Fruit fly (Drosophila melanogaster) whole organism, embryonic: Measurements from ENCODE around the gene ph-d.

ENCODE experiments used
- Bteb2 ChIP-seq: fragments of 200-800 bp; sonication (Bioruptor generic); optimal IDR thresholded peaks from 2 replicates; lab custom pipeline; 2016; ENCODE audit warnings: missing biosample characterization, missing genetic modification characterization
- CG11456 ChIP-seq: fragments of 200-800 bp; sonication (Bioruptor generic); IDR thresholded peaks from 3 replicates; pipeline ENCODE4 v1.3.6; 2022; ENCODE audit warnings: missing biosample characterization, missing genetic modification characterization
- CG12104 ChIP-seq: fragments of 200-800 bp; sonication (Bioruptor generic); optimal IDR thresholded peaks from 3 replicates; lab custom pipeline; 2016; ENCODE audit warnings: missing biosample characterization, missing genetic modification characterization
- CG12391 ChIP-seq: fragments of 200-800 bp; sonication (Bioruptor generic); optimal IDR thresholded peaks from 3 replicates; lab custom pipeline; 2018; ENCODE audit warnings: missing biosample characterization, mild to moderate bottlenecking, missing genetic modification characterization, moderate library complexity
- CG14860 ChIP-seq: fragments of 200-800 bp; sonication (Bioruptor generic); IDR thresholded peaks from 3 replicates; pipeline ENCODE4 v1.3.6; 2022; ENCODE audit warnings: missing biosample characterization, missing genetic modification characterization; ENCODE audit not compliant: partially characterized antibody
- CG15269 ChIP-seq: fragments of 200-800 bp; sonication (Bioruptor generic); optimal IDR thresholded peaks from 2 replicates; lab custom pipeline; 2018; ENCODE audit warnings: missing biosample characterization, mild to moderate bottlenecking, missing genetic modification characterization, moderate library complexity
- CG15479 ChIP-seq: fragments of 200-800 bp; sonication (Bioruptor generic); optimal IDR thresholded peaks from 3 replicates; lab custom pipeline; 2019; ENCODE audit warnings: missing biosample characterization, mild to moderate bottlenecking, missing genetic modification characterization, moderate library complexity
- CG16863 ChIP-seq: fragments of 200-800 bp; sonication (Bioruptor generic); optimal IDR thresholded peaks from 3 replicates; lab custom pipeline; 2016; ENCODE audit warnings: missing biosample characterization, missing genetic modification characterization
- CG17802 ChIP-seq: fragments of 200-800 bp; sonication (Bioruptor generic); optimal IDR thresholded peaks from 2 replicates; lab custom pipeline; 2018; ENCODE audit warnings: missing biosample characterization, mild to moderate bottlenecking, missing genetic modification characterization, moderate library complexity
- CG2202 ChIP-seq: fragments of 200-800 bp; sonication (Bioruptor generic); optimal IDR thresholded peaks from 2 replicates; lab custom pipeline; 2018; ENCODE audit warnings: missing biosample characterization, mild to moderate bottlenecking, missing genetic modification characterization
- CG30403 ChIP-seq: fragments of 200-800 bp; sonication (Bioruptor generic); optimal IDR thresholded peaks from 3 replicates; lab custom pipeline; 2016; ENCODE audit warnings: missing biosample characterization, missing genetic modification characterization
- CG3281 ChIP-seq: fragments of 200-800 bp; sonication (Bioruptor generic); optimal IDR thresholded peaks from 3 replicates; lab custom pipeline; 2017; ENCODE audit warnings: missing biosample characterization, mild to moderate bottlenecking, missing genetic modification characterization
- CG43689 ChIP-seq: fragments of 200-800 bp; sonication (Bioruptor generic); IDR thresholded peaks from 2 replicates; pipeline ENCODE4 v1.3.6; 2022; ENCODE audit warnings: missing biosample characterization, missing genetic modification characterization
- CG4617 ChIP-seq: fragments of 200-800 bp; sonication (Bioruptor generic); optimal IDR thresholded peaks from 3 replicates; lab custom pipeline; 2016; ENCODE audit warnings: missing biosample characterization, missing genetic modification characterization, borderline replicate concordance
- CG5953 ChIP-seq: fragments of 200-800 bp; sonication (Bioruptor generic); IDR thresholded peaks from 2 replicates; pipeline ENCODE4 v1.3.6; 2022; ENCODE audit warnings: missing biosample characterization, missing genetic modification characterization
- CG6175 ChIP-seq: fragments of 200-800 bp; sonication (Bioruptor generic); IDR thresholded peaks from 3 replicates; pipeline ENCODE4 v1.3.6; 2022; ENCODE audit warnings: missing biosample characterization, missing genetic modification characterization
- CG8089 ChIP-seq: fragments of 200-800 bp; sonication (Bioruptor generic); optimal IDR thresholded peaks from 3 replicates; lab custom pipeline; 2016; ENCODE audit warnings: missing biosample characterization, missing genetic modification characterization
- CG8290 ChIP-seq, 3 experiments: fragments of 200-800 bp; sonication (Bioruptor generic); optimal IDR thresholded peaks; 2 replicates each; lab custom pipeline; 2016 to 2019; ENCODE audit warnings: missing biosample characterization in 3 of 3, missing genetic modification characterization in 3 of 3, mild to moderate bottlenecking in 2 of 3, moderate library complexity in 1 of 3
- CG8478 ChIP-seq: fragments of >200 bp; optimal IDR thresholded peaks from 2 replicates; lab custom pipeline; 2018
- CG8924 ChIP-seq: fragments of 200-800 bp; optimal IDR thresholded peaks from 3 replicates; lab custom pipeline; 2019; ENCODE audit warnings: missing biosample characterization, mild to moderate bottlenecking, missing genetic modification characterization, moderate library complexity
- Dbx ChIP-seq: fragments of 200-800 bp; sonication (Bioruptor generic); IDR thresholded peaks from 3 replicates; pipeline ENCODE4 v1.3.6; 2022; ENCODE audit warnings: missing biosample characterization, missing genetic modification characterization
- Gsc ChIP-seq: fragments of 200-800 bp; sonication (Bioruptor generic); IDR thresholded peaks from 2 replicates; pipeline ENCODE4 v1.3.6; 2022; ENCODE audit warnings: missing biosample characterization, missing genetic modification characterization
- HLH3B ChIP-seq: fragments of 200-800 bp; sonication (Bioruptor generic); IDR thresholded peaks from 2 replicates; pipeline ENCODE4 v1.3.6; 2022; ENCODE audit warnings: missing biosample characterization, missing genetic modification characterization
- HLH4C ChIP-seq: fragments of 200-800 bp; sonication (Bioruptor generic); IDR thresholded peaks from 3 replicates; pipeline ENCODE4 v1.3.6; 2022; ENCODE audit warnings: missing biosample characterization, missing genetic modification characterization; ENCODE audit not compliant: partially characterized antibody
- HmgD ChIP-seq: fragments of 200-800 bp; sonication (Bioruptor generic); optimal IDR thresholded peaks from 3 replicates; lab custom pipeline; 2016; ENCODE audit warnings: missing biosample characterization, missing genetic modification characterization
- NFAT ChIP-seq: fragments of 200-800 bp; sonication (Bioruptor generic); IDR thresholded peaks from 2 replicates; pipeline ENCODE4 v1.3.6; 2022; ENCODE audit warnings: missing biosample characterization, missing genetic modification characterization
- Nf-YC ChIP-seq: fragments of 200-800 bp; optimal IDR thresholded peaks from 3 replicates; lab custom pipeline; 2019; ENCODE audit warnings: missing biosample characterization, mild to moderate bottlenecking, missing genetic modification characterization, moderate library complexity
- Oli ChIP-seq: fragments of 200-800 bp; sonication (Bioruptor generic); optimal IDR thresholded peaks from 2 replicates; lab custom pipeline; 2018; ENCODE audit warnings: missing biosample characterization, mild to moderate bottlenecking, missing genetic modification characterization, moderate library complexity
- Rfx ChIP-seq: fragments of 200-800 bp; sonication (Bioruptor generic); IDR thresholded peaks from 2 replicates; pipeline ENCODE4 v1.3.6; 2022; ENCODE audit warnings: missing biosample characterization, missing genetic modification characterization
- Rx ChIP-seq: fragments of 200-800 bp; sonication (Bioruptor generic); IDR thresholded peaks from 2 replicates; pipeline ENCODE4 v1.3.6; 2022; ENCODE audit warnings: missing biosample characterization, missing genetic modification characterization
- Six4 ChIP-seq: fragments of 200-800 bp; sonication (Bioruptor generic); optimal IDR thresholded peaks from 2 replicates; lab custom pipeline; 2016; ENCODE audit warnings: missing biosample characterization, missing genetic modification characterization
- Spps ChIP-seq: fragments of 200-800 bp; sonication (Bioruptor generic); optimal IDR thresholded peaks from 2 replicates; lab custom pipeline; 2018; ENCODE audit warnings: missing biosample characterization, mild to moderate bottlenecking, missing genetic modification characterization
- Xrp1 ChIP-seq: fragments of 200-800 bp; sonication (Bioruptor generic); IDR thresholded peaks from 2 replicates; pipeline ENCODE4 v1.3.6; 2022; ENCODE audit warnings: missing biosample characterization, missing genetic modification characterization
- YL-1 ChIP-seq: fragments of 200-800 bp; sonication (Bioruptor generic); optimal IDR thresholded peaks from 3 replicates; lab custom pipeline; 2017; ENCODE audit warnings: missing biosample characterization, mild to moderate bottlenecking, missing genetic modification characterization
- danr ChIP-seq: fragments of 200-800 bp; sonication (Bioruptor generic); IDR thresholded peaks from 2 replicates; pipeline ENCODE4 v1.3.6; 2022; ENCODE audit warnings: missing biosample characterization, missing genetic modification characterization
- dmrt11E ChIP-seq: fragments of 200-800 bp; sonication (Bioruptor generic); optimal IDR thresholded peaks from 3 replicates; lab custom pipeline; 2018; ENCODE audit warnings: missing biosample characterization, mild to moderate bottlenecking, missing genetic modification characterization, moderate library complexity
- en ChIP-seq: fragments of 200-800 bp; sonication (Bioruptor generic); optimal IDR thresholded peaks from 2 replicates; lab custom pipeline; 2016; ENCODE audit warnings: missing biosample characterization, missing genetic modification characterization
- fd3F ChIP-seq: fragments of 200-800 bp; sonication (Bioruptor generic); optimal IDR thresholded peaks from 2 replicates; lab custom pipeline; 2018; ENCODE audit warnings: missing biosample characterization, mild to moderate bottlenecking, missing genetic modification characterization, moderate library complexity
- ftz-f1 ChIP-seq: fragments of 200-800 bp; sonication (Bioruptor generic); optimal IDR thresholded peaks from 2 replicates; lab custom pipeline; 2016; ENCODE audit warnings: missing biosample characterization, missing genetic modification characterization
- fu2 ChIP-seq: fragments of 200-800 bp; sonication (Bioruptor generic); optimal IDR thresholded peaks from 2 replicates; lab custom pipeline; 2016; ENCODE audit warnings: missing biosample characterization, missing genetic modification characterization
- gt ChIP-seq: fragments of 200-800 bp; sonication (Bioruptor generic); IDR thresholded peaks from 2 replicates; pipeline ENCODE4 v1.3.6; 2022; ENCODE audit warnings: missing biosample characterization, missing genetic modification characterization
- h ChIP-seq: fragments of >200 bp; optimal IDR thresholded peaks from 2 replicates; lab custom pipeline; 2017
- org-1 ChIP-seq: fragments of 200-800 bp; sonication (Bioruptor generic); optimal IDR thresholded peaks from 2 replicates; lab custom pipeline; 2017; ENCODE audit warnings: missing biosample characterization, missing genetic modification characterization
- otp ChIP-seq: fragments of 200-800 bp; sonication (Bioruptor generic); IDR thresholded peaks from 3 replicates; pipeline ENCODE4, ENCODE4 v1.3.6; 2022; ENCODE audit warnings: missing biosample characterization, missing genetic modification characterization
- pan ChIP-seq, 4 experiments: fragments of >200 bp in 3 of 4; fragments of 200-800 bp in 1 of 4; sonication (Bioruptor generic) in 1 of 4; optimal IDR thresholded peaks in 3 of 4; IDR thresholded peaks in 1 of 4; 2 replicates each; pipeline versions ENCODE4 v1.3.6 to Lab custom; 2017 to 2022; ENCODE audit warnings: missing biosample characterization in 2 of 4, missing genetic modification characterization in 2 of 4, mixed read lengths in 1 of 4
- pita ChIP-seq: fragments of 200-800 bp; sonication (Bioruptor generic); optimal IDR thresholded peaks from 2 replicates; lab custom pipeline; 2017; ENCODE audit warnings: missing biosample characterization, mild to moderate bottlenecking, missing genetic modification characterization
- tap ChIP-seq: fragments of 200-800 bp; optimal IDR thresholded peaks from 3 replicates; lab custom pipeline; 2019; ENCODE audit warnings: missing biosample characterization, mild to moderate bottlenecking, missing genetic modification characterization, moderate library complexity
- tx ChIP-seq: fragments of 200-800 bp; sonication (Bioruptor generic); optimal IDR thresholded peaks from 2 replicates; lab custom pipeline; 2016; ENCODE audit warnings: missing biosample characterization, missing genetic modification characterization
- unc-4 ChIP-seq: fragments of 200-800 bp; sonication (Bioruptor generic); IDR thresholded peaks from 2 replicates; pipeline ENCODE4 v1.3.6; 2022; ENCODE audit warnings: missing biosample characterization, missing genetic modification characterization; ENCODE audit not compliant: partially characterized antibody

Gene ph-d

dm6 chrX:2123965-2124688 lies 1.0 kb upstream of the ph-d start (continued):
- TF ChIP-seq gt (GFP tag; lab: Robert Waterston, UW) (peak; percentile 83), CG30403 (peak; percentile 92), tap (tag; lab: Kevin White, UChicago) (peak; percentile 96), fd3F (GFP tag; lab: Kevin White, UChicago) (peak; percentile 94), CG2202 (peak; percentile 95), Six4 (GFP tag; lab: Kevin White, UChicago) (peak; percentile 96), otp (GFP tag; lab: Robert Waterston, UW) (peak; percentile 81; the same call in 2 of the 3 replicates), CG15269 (peak; percentile 97), Dbx (GFP tag; lab: Robert Waterston, UW) (peak; percentile 86), dmrt11E (tag; lab: Kevin White, UChicago) (peak; percentile 99), unc-4 (GFP tag; lab: Robert Waterston, UW) (no peak), Rx (GFP tag; lab: Robert Waterston, UW) (peak; percentile 78), CG16863 (GFP tag; lab: Kevin White, UChicago) (peak; percentile 84), CG11456 (GFP tag; lab: Robert Waterston, UW) (peak; percentile 93), CG8924 (tag; lab: Kevin White, UChicago) (peak; percentile 99), CG8478 (lab: Kevin White, UChicago) (no peak), NFAT (GFP tag; lab: Robert Waterston, UW) (peak; percentile 87), Nf-YC (tag; lab: Kevin White, UChicago) (peak; percentile 89), CG12104 (GFP tag; lab: Kevin White, UChicago) (peak; percentile 97), CG6175 (peak; percentile 81; the same call in 2 of the 3 replicates), CG3281 (peak; percentile 99), CG14860 (GFP tag; lab: Robert Waterston, UW) (0 out of 3 replicates have a peak, but pooled peaks have one; percentile 40), h (lab: Kevin White, UChicago) (no peak), CG12391 (peak; percentile 99), CG17802 (tag; lab: Kevin White, UChicago) (peak; percentile 78), Rfx (peak; percentile 91), HLH3B (peak; percentile 86), HmgD (no peak), fu2 (GFP tag; lab: Kevin White, UChicago) (peak; percentile 81), en (peak; percentile 40), Bteb2 (GFP tag; lab: Kevin White, UChicago) (peak; percentile 19), CG5953 (GFP tag; lab: Robert Waterston, UW) (peak; percentile 81), CG8089 (GFP tag; lab: Kevin White, UChicago) (peak; percentile 71), tx (GFP tag; lab: Kevin White, UChicago) (peak; percentile 77), CG8290 (GFP tag; optimal IDR thresholded peaks at IDR 0.05; lab: Kevin White, UChicago) (peak; percentile 93), CG8290 (tag; optimal IDR thresholded peaks at IDR 0.05; lab: Kevin White, UChicago) (peak; percentile 32 to 92), Xrp1 (peak; percentile 95), ftz-f1 (GFP tag; lab: Kevin White, UChicago) (no peak), CG15479 (peak; percentile 64), CG4617 (GFP tag; lab: Kevin White, UChicago) (peak; percentile 87), Oli (tag; lab: Kevin White, UChicago) (peak; percentile 99), pita (GFP tag; lab: Kevin White, UChicago) (no peak), org-1 (GFP tag; lab: Kevin White, UChicago) (peak; percentile 91), CG43689 (GFP tag; lab: Robert Waterston, UW) (peak; percentile 64; the same call in 1 of the 2 replicates), Gsc (GFP tag; lab: Robert Waterston, UW) (peak; percentile 85), HLH4C (no peak), Spps (tag; lab: Kevin White, UChicago) (peak; percentile 97), YL-1 (GFP tag; lab: Kevin White, UChicago) (peak; percentile 94), danr (GFP tag; lab: Robert Waterston, UW) (peak; percentile 91), pan (optimal IDR thresholded peaks at IDR 0.05; lab: Kevin White, UChicago) (no peak), pan (GFP tag; optimal IDR thresholded peaks at IDR 0.05 in 1 of 2, IDR thresholded peaks at IDR 0.05 in 1 of 2) (peak in 1 of 2 experiments; percentile 90)
